Worm (Caenorhabditis elegans) whole organism, early embryonic: ENCODE data around the gene mtg-1.

ENCODE experiments used
- B0310.2 ChIP-seq: sonication (generic microtip); optimal IDR thresholded peaks from 2 replicates; lab custom pipeline; 2016; ENCODE audit warnings: mild to moderate bottlenecking, missing genetic modification characterization, missing compliant biosample characterization
- F13C5.2 ChIP-seq: sonication (generic microtip); optimal IDR thresholded peaks from 2 replicates; lab custom pipeline; 2017; ENCODE audit warnings: mild to moderate bottlenecking, missing genetic modification characterization, inconsistent platforms, missing compliant biosample characterization
- aly-1 ChIP-seq: sonication (generic microtip); optimal IDR thresholded peaks from 2 replicates; lab custom pipeline; 2016; ENCODE audit warnings: missing genetic modification characterization, missing compliant biosample characterization
- ama-1 ChIP-seq: fragments of 150-350 bp; optimal IDR thresholded peaks from 2 replicates; lab custom pipeline; 2014
- ceh-13 ChIP-seq: fragments of 200-800 bp; sonication (Bioruptor generic); optimal IDR thresholded peaks from 2 replicates; lab custom pipeline; 2018; ENCODE audit warnings: mild to moderate bottlenecking, missing genetic modification characterization, missing compliant biosample characterization
- ceh-36 ChIP-seq: sonication (generic microtip); optimal IDR thresholded peaks from 2 replicates; lab custom pipeline; 2016; ENCODE audit warnings: missing genetic modification characterization, inconsistent platforms, missing compliant biosample characterization
- ets-7 ChIP-seq: sonication (generic microtip); optimal IDR thresholded peaks from 2 replicates; lab custom pipeline; 2016; ENCODE audit warnings: missing genotype, missing genetic modification characterization, missing compliant biosample characterization
- flt-1 ChIP-seq: fragments of 200-800 bp; sonication (Bioruptor generic); IDR thresholded peaks from 2 replicates; pipeline ENCODE4 v1.3.6; 2022; ENCODE audit warnings: missing genetic modification characterization, missing compliant biosample characterization
- hmbx-1 ChIP-seq: sonication (generic microtip); optimal IDR thresholded peaks from 2 replicates; lab custom pipeline; 2016; ENCODE audit warnings: mild to moderate bottlenecking, missing genetic modification characterization, missing compliant biosample characterization
- hmg-4 ChIP-seq: fragments of 200-800 bp; sonication (Bioruptor generic); optimal IDR thresholded peaks from 2 replicates; lab custom pipeline; 2018; ENCODE audit warnings: mild to moderate bottlenecking, missing genetic modification characterization, missing compliant biosample characterization
- hnd-1 ChIP-seq: sonication (generic microtip); optimal IDR thresholded peaks from 2 replicates; lab custom pipeline; 2016; ENCODE audit warnings: missing genetic modification characterization, missing compliant biosample characterization
- pes-1 ChIP-seq: fragments of 200-800 bp; sonication (Bioruptor generic); IDR thresholded peaks from 2 replicates; pipeline ENCODE4 v1.3.6; 2022; ENCODE audit warnings: missing genetic modification reagents, missing genetic modification characterization, missing compliant biosample characterization
- scrt-1 ChIP-seq: fragments of 200-800 bp; sonication (Bioruptor generic); IDR thresholded peaks from 2 replicates; pipeline ENCODE4 v1.3.6; 2022; ENCODE audit warnings: missing genetic modification characterization, missing compliant biosample characterization
- sea-1 ChIP-seq: fragments of 200-800 bp; sonication (Bioruptor generic); conservative IDR thresholded peaks from 2 replicates; pipeline ENCODE4 v1.3.6; 2022; ENCODE audit warnings: missing genetic modification characterization, missing compliant biosample characterization
- tbx-11 ChIP-seq: fragments of 200-800 bp; sonication (Bioruptor generic); IDR thresholded peaks from 2 replicates; pipeline ENCODE4 v1.3.6; 2022; ENCODE audit warnings: missing genetic modification characterization, missing compliant biosample characterization
- tbx-37 ChIP-seq: fragments of 200-800 bp; sonication (Bioruptor generic); conservative IDR thresholded peaks from 2 replicates; pipeline ENCODE4 v1.3.6; 2022; ENCODE audit warnings: missing genetic modification reagents, missing genetic modification characterization, missing compliant biosample characterization
- tra-4 ChIP-seq: sonication (generic microtip); optimal IDR thresholded peaks from 2 replicates; lab custom pipeline; 2017; ENCODE audit warnings: missing genetic modification characterization, missing compliant biosample characterization

mtg-1 gene

DNA sequence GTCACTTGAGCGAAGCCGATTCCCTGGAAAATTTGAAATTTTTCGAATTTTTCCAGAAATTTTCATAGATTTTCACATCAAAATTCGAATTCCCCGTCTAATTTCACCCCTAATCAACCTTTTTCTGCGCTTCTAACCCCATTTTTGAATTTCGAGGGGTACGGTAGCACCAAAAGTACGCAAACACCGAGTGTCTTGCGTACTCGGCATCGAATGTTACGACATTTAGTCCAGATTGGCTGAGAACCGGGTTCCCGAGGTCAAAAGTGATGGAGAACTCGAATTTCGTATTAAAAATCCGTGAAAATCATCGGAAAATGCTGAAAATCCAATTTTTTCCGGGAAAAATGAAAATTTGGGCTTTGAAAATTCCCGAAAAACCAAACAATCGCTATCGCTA is 5.2 kb upstream of the mtg-1 start:
- TF ChIP-seq ets-7 (tag; lab: Kevin White, UChicago) (no peak), pes-1 (GFP tag; lab: Robert Waterston, UW) (no peak), F13C5.2 (tag; lab: Kevin White, UChicago) (no peak), hmg-4 (GFP tag; lab: Kevin White, UChicago) (no peak), tbx-37 (GFP tag; lab: Robert Waterston, UW) (no peak), B0310.2 (tag; lab: Kevin White, UChicago) (no peak), hmbx-1 (tag; lab: Kevin White, UChicago) (no peak)

DNA sequence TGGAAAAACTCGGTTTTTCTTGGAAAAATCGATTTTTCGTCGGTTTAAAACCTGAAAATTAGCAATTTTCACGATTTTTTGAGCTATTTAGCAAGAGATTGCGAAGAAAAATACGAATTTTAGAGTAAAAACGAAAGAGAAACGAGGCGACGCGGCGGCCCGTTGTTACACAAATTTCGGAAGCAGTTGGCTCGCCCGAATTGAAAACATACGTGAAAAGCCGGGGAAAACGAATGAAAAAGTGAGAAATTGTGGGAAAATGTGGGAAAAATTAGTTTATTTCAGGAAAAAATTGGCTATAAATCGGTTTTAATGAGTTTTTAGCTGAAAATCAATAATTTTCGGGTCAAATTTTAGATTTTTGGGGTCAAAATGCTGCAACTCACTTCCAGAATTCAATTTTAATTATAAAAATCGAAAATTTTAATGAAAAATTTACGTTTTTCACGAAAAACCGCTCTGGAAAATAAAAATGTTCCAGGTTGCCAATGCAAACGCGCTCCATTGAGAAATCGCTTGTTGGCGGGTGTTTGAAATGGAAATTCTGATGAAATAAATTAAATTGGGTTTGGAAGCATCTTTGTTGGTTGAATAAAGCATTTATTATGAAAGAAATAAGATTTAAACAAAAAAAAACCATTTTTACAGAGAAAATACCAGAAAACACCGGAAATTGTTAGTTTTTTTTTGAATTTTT is 649 bp upstream of the mtg-1 start, which contains the start of gene snf-6:
TSS of gene snf-6 (minus strand) at position 51 of the 697 bp plus-strand sequence.
- TF ChIP-seq hmg-4 (GFP tag; lab: Kevin White, UChicago) = no peak
- TF ChIP-seq aly-1 = no peak
- TF ChIP-seq pes-1 (GFP tag; lab: Robert Waterston, UW) = no peak
- no peak for TF ChIP-seq ceh-13
- TF ChIP-seq B0310.2 (tag; lab: Kevin White, UChicago) = no peak
- TF ChIP-seq ama-1 = no peak
- no peak for TF ChIP-seq tbx-11
- no peak for TF ChIP-seq hmbx-1 (tag; lab: Kevin White, UChicago)
- TF ChIP-seq F13C5.2 (tag; lab: Kevin White, UChicago) = no peak
- no peak for TF ChIP-seq ets-7 (tag; lab: Kevin White, UChicago)
- TF ChIP-seq tbx-37 (GFP tag; lab: Robert Waterston, UW) = no peak
- no peak for TF ChIP-seq hnd-1
- TF ChIP-seq ceh-36 (tag; lab: Kevin White, UChicago) = no peak
- TF ChIP-seq scrt-1 = no peak
- no peak for TF ChIP-seq tra-4 (tag; lab: Kevin White, UChicago)
- no peak for TF ChIP-seq sea-1 (GFP tag; lab: Robert Waterston, UW)
- TF ChIP-seq flt-1 (GFP tag; lab: Robert Waterston, UW) = no peak

DNA sequence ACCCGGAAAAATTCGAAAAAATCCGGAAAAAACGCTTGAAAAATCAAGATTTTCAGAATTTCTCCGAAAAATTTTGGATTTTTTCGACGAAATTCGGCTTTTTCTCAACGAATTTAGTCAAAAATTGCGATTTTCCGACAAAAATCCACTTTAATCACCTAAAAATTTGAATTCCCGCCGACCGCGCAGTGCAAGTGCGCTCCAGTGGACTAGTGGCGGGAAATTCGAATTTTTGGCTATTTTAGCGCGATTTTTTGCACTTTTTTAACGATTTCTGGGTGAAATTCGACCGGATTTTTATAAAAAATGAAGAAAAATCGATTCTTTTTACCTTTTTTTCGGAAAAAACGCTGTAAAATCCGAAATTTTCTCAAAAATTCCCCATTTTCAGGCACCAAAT is 857 bp downstream of the mtg-1 start:
- TF ChIP-seq hmbx-1 (tag; lab: Kevin White, UChicago) = no peak
- TF ChIP-seq scrt-1 = no peak

DNA sequence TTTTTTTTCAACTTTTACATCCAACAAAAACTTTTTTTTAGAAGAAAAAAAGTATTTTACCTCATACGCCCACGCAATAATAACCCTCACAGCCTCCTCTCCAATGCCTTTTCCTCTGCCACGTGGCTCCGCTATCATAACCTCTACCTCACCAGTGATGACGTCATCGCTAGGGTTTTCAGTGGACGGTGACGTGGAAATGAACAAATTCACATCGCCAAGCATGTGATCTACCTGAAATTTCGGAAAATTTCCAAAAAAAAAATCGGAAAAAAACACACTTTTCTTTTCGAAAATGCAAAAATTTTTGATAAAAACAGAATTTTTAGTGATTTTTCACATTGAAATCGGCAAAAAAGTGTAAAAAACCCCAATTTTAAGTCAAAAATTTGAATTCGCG is 5.8 kb downstream of the mtg-1 start:
- TF ChIP-seq hnd-1 (no peak), flt-1 (GFP tag; lab: Robert Waterston, UW) (no peak), scrt-1 (no peak), ama-1 (no peak), tra-4 (tag; lab: Kevin White, UChicago) (no peak), ceh-13 (no peak), hmg-4 (GFP tag; lab: Kevin White, UChicago) (no peak)

DNA sequence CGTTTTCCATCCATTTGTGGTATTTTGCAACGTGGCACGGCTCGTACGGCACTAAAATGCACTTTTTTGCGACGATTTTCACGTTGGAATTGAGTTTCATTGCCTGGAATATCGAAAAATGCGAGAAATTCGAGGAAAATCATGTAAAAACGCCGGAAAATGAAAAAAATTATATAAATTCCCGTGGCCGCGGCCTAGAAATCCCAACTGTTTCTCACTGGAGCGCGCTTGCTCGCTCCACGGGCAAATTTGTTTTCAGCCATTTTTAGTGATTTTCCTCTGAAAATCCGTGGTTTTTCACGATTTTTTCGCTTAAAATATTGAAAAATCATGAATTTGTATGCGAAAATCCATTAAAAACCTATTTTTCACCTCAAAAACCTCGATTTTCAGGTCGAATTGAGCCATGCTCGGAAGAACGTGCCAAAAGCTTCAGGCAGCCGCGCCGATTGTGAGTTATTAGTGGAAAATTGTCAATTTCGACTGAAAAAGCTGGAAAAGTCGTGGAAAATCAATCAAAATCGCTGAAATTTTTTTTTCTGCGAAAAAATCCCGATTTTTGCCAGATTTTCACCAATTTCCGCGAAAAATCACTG is 6.6 kb downstream of the mtg-1 start, which contains the start of the genes Y67D2.5 and cisd-3.2:
TSS of gene Y67D2.5 (minus strand) at position 145 of the 596 bp plus-strand sequence.
TSS of gene cisd-3.2 (plus strand) at position 394 of the 596 bp plus-strand sequence.
- no peak for TF ChIP-seq scrt-1
- TF ChIP-seq sea-1 (GFP tag; lab: Robert Waterston, UW) = no peak
- TF ChIP-seq ama-1 = no peak
- no peak for TF ChIP-seq ceh-36 (tag; lab: Kevin White, UChicago)
- TF ChIP-seq aly-1 = no peak
- no peak for TF ChIP-seq ceh-13
- peak; percentile 44; the same call in 1 of the 2 replicates for TF ChIP-seq tbx-37 (GFP tag; lab: Robert Waterston, UW)
- no peak for TF ChIP-seq hmbx-1 (tag; lab: Kevin White, UChicago)

DNA sequence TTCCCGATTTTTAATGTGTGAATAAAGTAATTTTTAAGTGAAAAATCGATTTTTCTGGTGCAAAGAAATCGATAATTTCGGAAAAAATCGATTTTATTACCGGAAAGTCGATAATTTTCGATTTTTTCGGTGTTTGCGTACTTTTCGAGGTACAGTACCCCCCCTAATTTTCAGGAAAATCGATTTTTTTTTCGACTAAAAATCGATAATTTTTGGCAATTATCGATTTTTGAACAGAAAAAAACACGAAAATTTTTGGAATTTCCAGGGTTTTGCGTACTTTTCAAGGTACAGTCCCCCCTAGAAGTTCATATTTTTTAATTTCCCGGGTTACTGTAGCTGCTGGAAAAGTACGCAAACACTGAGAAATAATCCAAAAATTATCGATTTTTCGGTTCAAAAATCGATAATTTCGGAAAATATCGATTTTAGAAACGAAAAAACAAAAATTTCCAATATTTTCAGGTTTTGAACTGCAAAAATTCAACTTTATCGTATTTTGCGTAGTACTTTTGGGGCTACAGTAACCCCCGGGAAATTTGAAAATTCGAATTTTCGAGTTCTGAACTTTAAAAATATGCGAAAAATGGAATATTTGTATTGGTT is 9.9 kb downstream of the mtg-1 start:
- TF ChIP-seq tbx-37 (GFP tag; lab: Robert Waterston, UW) (no peak), pes-1 (GFP tag; lab: Robert Waterston, UW) (no peak), ceh-36 (tag; lab: Kevin White, UChicago) (no peak), tbx-11 (no peak), tra-4 (tag; lab: Kevin White, UChicago) (no peak), aly-1 (no peak), hnd-1 (no peak), ets-7 (tag; lab: Kevin White, UChicago) (no peak), F13C5.2 (tag; lab: Kevin White, UChicago) (no peak), scrt-1 (no peak), hmbx-1 (tag; lab: Kevin White, UChicago) (no peak), B0310.2 (tag; lab: Kevin White, UChicago) (no peak), ama-1 (no peak), hmg-4 (GFP tag; lab: Kevin White, UChicago) (no peak), flt-1 (GFP tag; lab: Robert Waterston, UW) (no peak), sea-1 (GFP tag; lab: Robert Waterston, UW) (no peak), ceh-13 (no peak)

DNA sequence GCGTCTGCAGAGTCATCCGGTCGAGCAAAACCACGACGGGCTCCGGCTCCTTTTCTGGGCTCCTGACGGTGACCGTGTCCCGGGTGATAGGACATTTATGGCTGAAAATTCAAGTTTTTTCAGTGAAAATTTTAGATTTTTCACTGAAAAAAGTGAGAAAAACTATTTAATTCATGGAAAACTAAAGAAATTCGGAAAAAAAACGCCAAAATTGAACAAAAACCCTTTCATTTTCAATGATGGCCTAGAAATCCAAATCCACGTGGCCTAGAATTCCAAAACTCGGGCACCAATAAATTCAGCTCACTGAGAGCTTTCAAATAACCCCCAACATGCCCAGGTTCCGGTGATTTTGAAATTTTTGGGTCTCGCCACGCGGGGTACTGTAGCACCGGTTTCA is 20.8 kb downstream of the mtg-1 start, which contains the start of gene ddx-35:
TSS of gene ddx-35 (minus strand) at position 101 of the 400 bp plus-strand sequence.
- TF ChIP-seq tra-4 (tag; lab: Kevin White, UChicago) (no peak), ceh-36 (tag; lab: Kevin White, UChicago) (no peak), scrt-1 (no peak), aly-1 (no peak), sea-1 (GFP tag; lab: Robert Waterston, UW) (no peak), ama-1 (no peak), F13C5.2 (tag; lab: Kevin White, UChicago) (no peak), hmg-4 (GFP tag; lab: Kevin White, UChicago) (no peak), hmbx-1 (tag; lab: Kevin White, UChicago) (no peak), ceh-13 (no peak), ets-7 (tag; lab: Kevin White, UChicago) (no peak), B0310.2 (tag; lab: Kevin White, UChicago) (no peak)
